Fruit fly (Drosophila melanogaster) whole organism, adult: ENCODE measurements around the gene Droj2.

Experiments used
- CG12768 ChIP-seq: fragments of 200-800 bp; sonication (Bioruptor generic); optimal IDR thresholded peaks from 2 replicates; lab custom pipeline; 2017; ENCODE audit warnings: missing biosample characterization, missing genetic modification characterization, mild to moderate bottlenecking, moderate library complexity, missing genetic modification reagents
- CG14711 ChIP-seq: fragments of 200-800 bp; sonication (Bioruptor generic); optimal IDR thresholded peaks from 2 replicates; lab custom pipeline; 2018; ENCODE audit warnings: missing biosample characterization, mild to moderate bottlenecking, missing genetic modification characterization, moderate library complexity
- CG7045 ChIP-seq: fragments of 200-800 bp; sonication (Bioruptor generic); optimal IDR thresholded peaks from 2 replicates; lab custom pipeline; 2017; ENCODE audit warnings: missing biosample characterization, mild to moderate bottlenecking, missing genetic modification characterization
- CG7101 ChIP-seq: fragments of 200-800 bp; sonication (Bioruptor generic); optimal IDR thresholded peaks from 2 replicates; lab custom pipeline; 2018; ENCODE audit warnings: missing biosample characterization, mild to moderate bottlenecking, missing genetic modification characterization, moderate library complexity
- Clk ChIP-seq: fragments of 200-800 bp; sonication (Bioruptor generic); optimal IDR thresholded peaks from 2 replicates; lab custom pipeline; 2017; ENCODE audit warnings: missing biosample characterization, missing genetic modification characterization
- bab1 ChIP-seq: fragments of 200-800 bp; sonication (Bioruptor generic); optimal IDR thresholded peaks from 3 replicates; lab custom pipeline; 2019; ENCODE audit warnings: missing biosample characterization, mild to moderate bottlenecking, missing genetic modification characterization, moderate library complexity
- cnc ChIP-seq, 2 experiments: fragments of >200 bp; optimal IDR thresholded peaks; 2 replicates each; lab custom pipeline; 2017
- kay ChIP-seq: fragments of 200-800 bp; sonication (Bioruptor generic); peaks from one replicate; lab custom pipeline; 2016; ENCODE audit warnings: missing biosample characterization, missing genetic modification characterization, borderline replicate concordance
- tj ChIP-seq: fragments of 200-800 bp; sonication (Bioruptor generic); optimal IDR thresholded peaks from 3 replicates; lab custom pipeline; 2017; ENCODE audit warnings: missing biosample characterization, mild to moderate bottlenecking, missing genetic modification characterization, moderate library complexity

DNA sequence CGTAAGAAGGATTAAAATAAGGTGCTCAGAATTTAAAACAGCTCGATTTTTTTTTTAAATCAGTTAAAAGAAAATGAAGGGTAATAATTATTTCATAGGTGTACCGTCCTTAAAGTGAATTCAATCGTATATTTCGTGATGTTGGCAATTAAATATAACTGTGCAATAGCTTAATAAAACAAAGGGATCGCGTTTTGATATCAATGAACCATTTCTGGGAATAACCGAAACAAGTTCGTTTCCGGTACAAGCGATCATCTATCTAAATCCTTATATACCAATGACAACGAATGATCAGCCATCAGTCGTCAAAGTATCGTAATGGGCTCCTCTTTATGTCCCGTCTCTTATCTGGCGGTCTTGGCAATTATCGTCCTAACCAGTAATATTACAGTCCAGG, 12.6 kb upstream of the Droj2 start, which contains the start of gene CheA87a:
- no peak for TF ChIP-seq CG12768
- TF ChIP-seq CG7045 (GFP tag; lab: Kevin White, UChicago): no peak
- no peak for TF ChIP-seq bab1 (GFP tag; lab: Kevin White, UChicago)
- TF ChIP-seq CG14711 (tag; lab: Kevin White, UChicago): no peak
- TF ChIP-seq tj (GFP tag; lab: Kevin White, UChicago): no peak
- peak; percentile 31 for TF ChIP-seq kay (GFP tag; lab: Kevin White, UChicago)
- no peak for TF ChIP-seq cnc (optimal IDR thresholded peaks at IDR 0.05; lab: Kevin White, UChicago)
- TF ChIP-seq Clk (GFP tag; lab: Kevin White, UChicago): no peak
- no peak for TF ChIP-seq CG7101 (tag; lab: Kevin White, UChicago)
